Worm (Caenorhabditis elegans): ENCODE results near the gene sdz-24.

ce11 chrII:680612-681011 is 22.1 kb downstream of the sdz-24 start, which contains the start of the genes T02H6.10 and T02H6.8:
- TF ChIP-seq lin-39 (tag; optimal IDR thresholded peaks at IDR 0.05) (no peak), lir-3 (tag; optimal IDR thresholded peaks at IDR 0.05; ENCODE audit: poor library complexity) (no peak), elt-2 (tag; optimal IDR thresholded peaks at IDR 0.05) (no peak), irx-1 (tag; optimal IDR thresholded peaks at IDR 0.05) (no peak), egl-27 (tag; optimal IDR thresholded peaks at IDR 0.05) (no peak), lin-35 (GFP tag; optimal IDR thresholded peaks at IDR 0.05) (no peak), nhr-76 (tag; optimal IDR thresholded peaks at IDR 0.05) (no peak), snpc-4 (tag; optimal IDR thresholded peaks at IDR 0.05) (no peak), lin-15B (tag; optimal IDR thresholded peaks at IDR 0.05) (no peak)
